Worm (Caenorhabditis elegans) whole organism, L2 larva: ENCODE results near the gene fbxa-76.

ENCODE experiments used
- C34F6.9 ChIP-seq: fragments of 150-350 bp; optimal IDR thresholded peaks from 2 replicates; lab custom pipeline; 2014; ENCODE audit warnings: missing biosample characterization, missing genetic modification characterization
- F13H6.1 ChIP-seq: sonication (generic microtip); optimal IDR thresholded peaks from 2 replicates; lab custom pipeline; 2016; ENCODE audit warnings: missing genetic modification characterization, missing compliant biosample characterization
- R02D3.7 ChIP-seq: fragments of 150-350 bp; optimal IDR thresholded peaks from 2 replicates; lab custom pipeline; 2014; ENCODE audit warnings: missing biosample characterization, missing genetic modification characterization
- Y55F3AM.14 ChIP-seq: fragments of 200-800 bp; sonication (Bioruptor generic); optimal IDR thresholded peaks from 2 replicates; lab custom pipeline; 2018; ENCODE audit warnings: mild to moderate bottlenecking, missing genetic modification characterization, missing compliant biosample characterization
- ZK546.5 ChIP-seq: sonication (generic microtip); optimal IDR thresholded peaks from 2 replicates; lab custom pipeline; 2017; ENCODE audit warnings: missing biosample characterization, missing genetic modification characterization
- alr-1 ChIP-seq: fragments of 150-350 bp; optimal IDR thresholded peaks from 2 replicates; lab custom pipeline; 2014; ENCODE audit warnings: missing biosample characterization, missing genetic modification characterization
- aly-2 ChIP-seq: fragments of 150-350 bp; optimal IDR thresholded peaks from 2 replicates; lab custom pipeline; 2014; ENCODE audit warnings: missing biosample characterization, missing genetic modification characterization
- ama-1 ChIP-seq: fragments of 150-350 bp; optimal IDR thresholded peaks from 2 replicates; lab custom pipeline; 2018; ENCODE audit warnings: inconsistent platforms
- ceh-16 ChIP-seq: fragments of 150-350 bp; optimal IDR thresholded peaks from 2 replicates; lab custom pipeline; 2014; ENCODE audit warnings: missing biosample characterization, missing genetic modification characterization
- crh-2 ChIP-seq: sonication (generic microtip); optimal IDR thresholded peaks from 2 replicates; lab custom pipeline; 2017; ENCODE audit warnings: missing biosample characterization, missing genetic modification characterization
- dmd-4 ChIP-seq: sonication (generic microtip); optimal IDR thresholded peaks from 2 replicates; lab custom pipeline; 2017; ENCODE audit warnings: missing biosample characterization, missing genetic modification characterization
- elt-3 ChIP-seq: sonication (generic microtip); optimal IDR thresholded peaks from 2 replicates; lab custom pipeline; 2017; ENCODE audit warnings: missing biosample characterization, missing genetic modification characterization
- fos-1 ChIP-seq: fragments of 150-350 bp; optimal IDR thresholded peaks from 2 replicates; lab custom pipeline; 2014; ENCODE audit warnings: missing biosample characterization, missing genetic modification characterization
- lin-11 ChIP-seq: fragments of 150-350 bp; sonication (generic microtip); optimal IDR thresholded peaks from 2 replicates; lab custom pipeline; 2014; ENCODE audit warnings: missing biosample characterization, missing genetic modification characterization, inconsistent platforms, mixed read lengths
- lin-13 ChIP-seq: fragments of 150-350 bp; optimal IDR thresholded peaks from 2 replicates; lab custom pipeline; 2014; ENCODE audit warnings: missing biosample characterization, missing genetic modification reagents, missing genetic modification characterization
- lsy-2 ChIP-seq, 2 experiments: fragments of 150-350 bp in 1 of 2; sonication (generic microtip) in 1 of 2; optimal IDR thresholded peaks; 2 replicates each; lab custom pipeline; 2014 to 2017; ENCODE audit warnings: missing biosample characterization in 2 of 2, missing genetic modification characterization in 2 of 2
- mab-5 ChIP-seq: fragments of 150-350 bp; optimal IDR thresholded peaks from 2 replicates; lab custom pipeline; 2014; ENCODE audit warnings: missing biosample characterization, missing genetic modification characterization
- mbf-1 ChIP-seq: sonication (generic microtip); optimal IDR thresholded peaks from 2 replicates; lab custom pipeline; 2017; ENCODE audit warnings: missing biosample characterization, missing genetic modification characterization
- mdl-1 ChIP-seq, 2 experiments: fragments of 150-350 bp in 1 of 2; sonication (generic microtip) in 1 of 2; optimal IDR thresholded peaks; 2 replicates each; lab custom pipeline; 2017; ENCODE audit warnings: missing biosample characterization in 2 of 2, missing genetic modification characterization in 2 of 2
- nhr-10 ChIP-seq: sonication (generic microtip); optimal IDR thresholded peaks from 2 replicates; lab custom pipeline; 2017; ENCODE audit warnings: missing biosample characterization, missing genetic modification characterization
- nhr-11 ChIP-seq: fragments of 150-350 bp; optimal IDR thresholded peaks from 2 replicates; lab custom pipeline; 2014; ENCODE audit warnings: missing biosample characterization, missing genetic modification characterization
- nhr-12 ChIP-seq: fragments of 150-350 bp; optimal IDR thresholded peaks from 2 replicates; lab custom pipeline; 2014; ENCODE audit warnings: missing biosample characterization, missing genetic modification characterization
- nhr-129 ChIP-seq: fragments of 150-350 bp; optimal IDR thresholded peaks from 2 replicates; lab custom pipeline; 2014; ENCODE audit warnings: missing biosample characterization, missing genetic modification characterization
- nhr-21 ChIP-seq: fragments of 150-350 bp; optimal IDR thresholded peaks from 2 replicates; lab custom pipeline; 2014; ENCODE audit warnings: missing biosample characterization, missing genetic modification characterization
- nhr-237 ChIP-seq: fragments of 150-350 bp; optimal IDR thresholded peaks from 2 replicates; lab custom pipeline; 2014; ENCODE audit warnings: missing biosample characterization, missing genetic modification characterization
- nhr-25 ChIP-seq: fragments of 150-350 bp; sonication (generic microtip); optimal IDR thresholded peaks from 3 replicates; lab custom pipeline; 2014; ENCODE audit warnings: missing biosample characterization, missing genetic modification characterization
- nhr-6 ChIP-seq: fragments of 150-350 bp; optimal IDR thresholded peaks from 2 replicates; lab custom pipeline; 2014; ENCODE audit warnings: missing biosample characterization, missing genetic modification characterization
- nhr-77 ChIP-seq: fragments of 150-350 bp; optimal IDR thresholded peaks from 2 replicates; lab custom pipeline; 2014; ENCODE audit warnings: missing biosample characterization, missing genetic modification characterization
- peb-1 ChIP-seq: fragments of 150-350 bp; optimal IDR thresholded peaks from 2 replicates; lab custom pipeline; 2014; ENCODE audit warnings: missing biosample characterization, missing genetic modification characterization
- sem-4 ChIP-seq: fragments of 150-350 bp; optimal IDR thresholded peaks from 2 replicates; lab custom pipeline; 2014; ENCODE audit warnings: missing biosample characterization, missing genetic modification reagents, missing genetic modification characterization
- skn-1 ChIP-seq: sonication (generic microtip); optimal IDR thresholded peaks from 2 replicates; lab custom pipeline; 2017; ENCODE audit warnings: missing biosample characterization, missing genetic modification characterization
- sma-3 ChIP-seq: sonication (generic microtip); optimal IDR thresholded peaks from 2 replicates; lab custom pipeline; 2016; ENCODE audit warnings: missing genetic modification reagents, missing genetic modification characterization, missing compliant biosample characterization
- sma-9 ChIP-seq, 2 experiments: fragments of 150-350 bp in 1 of 2; sonication (generic microtip) in 1 of 2; optimal IDR thresholded peaks; 2 replicates each; lab custom pipeline; 2014 to 2016; ENCODE audit warnings: missing genetic modification characterization in 2 of 2, mild to moderate bottlenecking in 1 of 2, missing biosample characterization in 1 of 2, missing compliant biosample characterization in 1 of 2, missing genetic modification reagents in 1 of 2, moderate library complexity in 1 of 2
- snpc-4 ChIP-seq: fragments of 150-350 bp; optimal IDR thresholded peaks from 2 replicates; lab custom pipeline; 2014; ENCODE audit warnings: missing biosample characterization, missing genetic modification characterization
- unc-39 ChIP-seq: fragments of 150-350 bp; optimal IDR thresholded peaks from 2 replicates; lab custom pipeline; 2014; ENCODE audit warnings: missing biosample characterization, missing genetic modification characterization
- unc-62 ChIP-seq: fragments of 150-350 bp; optimal IDR thresholded peaks from 2 replicates; lab custom pipeline; 2014; ENCODE audit warnings: missing biosample characterization, missing genetic modification reagents, missing genetic modification characterization
- zag-1 ChIP-seq: fragments of 150-350 bp; optimal IDR thresholded peaks from 2 replicates; lab custom pipeline; 2014; ENCODE audit warnings: missing biosample characterization, missing genetic modification characterization
- ztf-11 ChIP-seq: sonication (generic microtip); optimal IDR thresholded peaks from 2 replicates; lab custom pipeline; 2017; ENCODE audit warnings: missing biosample characterization, missing genetic modification characterization
- ztf-4 ChIP-seq: fragments of 150-350 bp; optimal IDR thresholded peaks from 2 replicates; lab custom pipeline; 2014; ENCODE audit warnings: missing biosample characterization, missing genetic modification characterization

Gene fbxa-76

ce11 chrIII:1226256-1226655 is 22.7 kb downstream of the fbxa-76 start (continued):
- TF ChIP-seq aly-2 (tag; lab: Kevin White, UChicago) (no peak), lin-11 (no peak)

DNA sequence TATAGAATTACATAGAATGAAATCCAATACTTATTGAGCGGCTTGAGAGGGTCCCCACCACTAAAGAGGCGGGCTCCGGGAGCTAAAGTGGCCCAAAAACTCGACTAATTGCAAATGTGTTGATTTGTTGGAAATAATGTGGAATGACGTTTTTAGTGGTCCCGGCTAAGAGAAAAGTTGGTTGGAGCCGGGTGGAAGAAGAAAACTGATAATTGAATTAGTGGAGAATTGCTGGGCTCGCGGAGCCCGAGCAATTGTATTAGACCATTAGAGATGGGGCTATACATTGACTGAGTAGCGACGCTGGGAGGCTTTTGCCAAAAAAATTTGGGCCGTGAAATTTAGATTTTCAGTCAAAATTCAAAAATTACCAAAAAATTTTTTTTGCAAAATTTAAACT is 23.4 kb downstream of the fbxa-76 start:
- TF ChIP-seq alr-1 (tag; lab: Kevin White, UChicago) (no peak), lsy-2 (tag; optimal IDR thresholded peaks at IDR 0.05; lab: Kevin White, UChicago) (peak in 1 of 2 experiments; percentile 4)

DNA sequence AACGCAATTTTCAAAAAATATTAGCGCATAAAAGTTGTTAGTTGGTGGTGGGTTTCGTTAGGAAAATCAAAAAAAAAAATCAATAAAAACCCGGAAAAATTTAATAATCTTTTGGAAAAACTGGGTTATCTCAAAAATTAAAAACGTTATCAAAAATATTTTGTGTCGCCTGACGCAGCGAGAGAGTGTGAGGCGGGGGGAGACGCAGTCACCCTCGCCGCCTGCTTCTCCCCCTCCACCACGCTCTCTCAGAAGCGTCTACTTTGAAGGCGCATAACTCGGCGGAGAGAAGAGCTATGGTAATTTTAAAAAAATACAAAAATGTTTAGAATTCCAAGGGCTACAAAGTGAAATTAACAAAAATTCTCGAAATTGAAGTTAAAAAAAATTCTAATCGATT is 23.8 kb downstream of the fbxa-76 start:
- TF ChIP-seq ztf-11 (tag; lab: Kevin White, UChicago) (no peak), nhr-25 (no peak), F13H6.1 (tag; lab: Kevin White, UChicago) (no peak), skn-1 (tag; lab: Kevin White, UChicago) (no peak), dmd-4 (tag; lab: Kevin White, UChicago) (no peak), sma-9 (GFP tag; optimal IDR thresholded peaks at IDR 0.05; lab: Kevin White, UChicago) (no peak), sma-9 (tag; optimal IDR thresholded peaks at IDR 0.05; lab: Kevin White, UChicago) (no peak), nhr-11 (tag; lab: Kevin White, UChicago) (no peak), mab-5 (tag; lab: Kevin White, UChicago) (no peak), nhr-129 (no peak), zag-1 (tag; lab: Kevin White, UChicago) (no peak), fos-1 (no peak), nhr-10 (tag; lab: Kevin White, UChicago) (no peak), crh-2 (tag; lab: Kevin White, UChicago) (no peak), mbf-1 (tag; lab: Kevin White, UChicago) (no peak), unc-62 (GFP tag; lab: Kevin White, UChicago) (no peak), nhr-77 (tag; lab: Kevin White, UChicago) (no peak), lin-13 (GFP tag; lab: Kevin White, UChicago) (no peak)

DNA sequence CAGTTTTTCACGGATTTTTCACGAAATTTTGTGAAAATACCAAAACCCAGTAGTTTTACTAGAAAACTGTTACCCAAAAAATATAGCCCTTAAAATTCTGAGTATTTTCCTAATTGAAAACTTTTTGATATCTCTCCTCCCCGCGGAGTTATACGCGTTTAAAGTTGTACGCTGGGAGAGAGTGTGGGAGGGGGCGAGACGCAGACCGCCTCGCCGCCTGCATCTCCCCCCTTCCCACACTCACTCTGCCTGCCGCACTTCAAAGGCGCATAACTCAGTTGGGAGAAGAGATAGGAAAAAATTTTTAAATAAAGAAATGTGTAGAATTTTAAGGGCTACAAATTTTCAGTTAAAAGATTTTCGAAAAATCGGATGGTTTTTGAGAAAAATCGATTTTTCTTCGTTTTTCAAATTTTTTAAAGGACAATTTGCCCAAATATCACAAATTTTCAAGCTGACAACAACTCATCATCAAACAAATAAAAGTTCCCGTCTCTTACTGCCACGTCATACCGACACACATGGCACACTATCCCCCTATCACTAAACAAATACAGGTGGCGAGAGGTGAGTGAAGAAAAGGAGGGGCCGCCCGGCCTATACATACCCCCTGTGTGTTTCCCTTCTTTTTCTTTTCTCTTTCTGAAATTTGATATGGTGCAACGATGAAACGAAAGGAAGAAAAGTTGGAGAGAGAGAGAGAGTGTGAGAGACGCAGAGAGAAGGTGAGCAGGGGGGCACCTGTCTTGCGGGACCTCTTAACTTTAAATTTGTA is 25.5 kb downstream of the fbxa-76 start:
- TF ChIP-seq elt-3 (tag; lab: Kevin White, UChicago) (no peak), lin-11 (no peak), nhr-12 (tag; lab: Kevin White, UChicago) (no peak), fos-1 (peak; percentile 68), nhr-11 (tag; lab: Kevin White, UChicago) (no peak), F13H6.1 (tag; lab: Kevin White, UChicago) (peak; percentile 61), ceh-16 (tag; lab: Kevin White, UChicago) (no peak), sma-3 (GFP tag; lab: Kevin White, UChicago) (no peak), nhr-237 (tag; lab: Kevin White, UChicago) (no peak), unc-39 (tag; lab: Kevin White, UChicago) (no peak), snpc-4 (no peak), sem-4 (no peak), lin-13 (GFP tag; lab: Kevin White, UChicago) (peak; percentile 36), nhr-129 (peak; percentile 25), alr-1 (tag; lab: Kevin White, UChicago) (no peak), R02D3.7 (no peak), ZK546.5 (tag; lab: Kevin White, UChicago) (no peak), zag-1 (tag; lab: Kevin White, UChicago) (no peak), mdl-1 (tag; optimal IDR thresholded peaks at IDR 0.05; lab: Kevin White, UChicago) (no peak), C34F6.9 (tag; lab: Kevin White, UChicago) (no peak), crh-2 (tag; lab: Kevin White, UChicago) (peak; percentile 85), nhr-21 (tag; lab: Kevin White, UChicago) (no peak), sma-9 (GFP tag; optimal IDR thresholded peaks at IDR 0.05; lab: Kevin White, UChicago) (peak; percentile 62), sma-9 (tag; optimal IDR thresholded peaks at IDR 0.05; lab: Kevin White, UChicago) (no peak), nhr-25 (no peak), nhr-6 (tag; lab: Kevin White, UChicago) (no peak), ama-1 (lab: Kevin White, UChicago) (no peak), dmd-4 (tag; lab: Kevin White, UChicago) (no peak), Y55F3AM.14 (GFP tag; lab: Kevin White, UChicago) (no peak), ztf-4 (no peak), peb-1 (tag; lab: Kevin White, UChicago) (no peak)
